Fruit fly (Drosophila melanogaster): ENCODE results near the gene HisCl1.

HisCl1 gene

dm6 chr3R:11780181-11780688 lies 6.7 kb upstream of the HisCl1 start (continued):
- TF ChIP-seq pdm3 (GFP tag; optimal IDR thresholded peaks at IDR 0.05), result peak; percentile 93
- peak; percentile 93 for TF ChIP-seq cyc (GFP tag; optimal IDR thresholded peaks at IDR 0.05)
- TF ChIP-seq salr (GFP tag; optimal IDR thresholded peaks at IDR 0.05), result peak; percentile 94 to 99
- peak; percentile 96 for TF ChIP-seq CG6276 (GFP tag; optimal IDR thresholded peaks at IDR 0.05)
- peak; percentile 93 for TF ChIP-seq Eip75B (GFP tag; optimal IDR thresholded peaks at IDR 0.05)
- TF ChIP-seq CG6854 (GFP tag; optimal IDR thresholded peaks at IDR 0.05), result peak; percentile 79
- TF ChIP-seq CG3032 (tag; optimal IDR thresholded peaks at IDR 0.05), result peak; percentile 99
- TF ChIP-seq lz (GFP tag; optimal IDR thresholded peaks at IDR 0.05), result peak; percentile 94
- TF ChIP-seq Ets96B (tag; optimal IDR thresholded peaks at IDR 0.05), result peak; percentile 99
- peak; percentile 97 for TF ChIP-seq CG10669 (GFP tag; optimal IDR thresholded peaks at IDR 0.05)
- peak; percentile 96 for TF ChIP-seq CG7368 (GFP tag; optimal IDR thresholded peaks at IDR 0.05)
- peak; percentile 95 for TF ChIP-seq CG11902 (GFP tag; optimal IDR thresholded peaks at IDR 0.05)
- TF ChIP-seq fkh (GFP tag; optimal IDR thresholded peaks at IDR 0.05), result no peak
- TF ChIP-seq Eip78C (GFP tag), result peak; percentile 99
- TF ChIP-seq CG8632 (GFP tag; optimal IDR thresholded peaks at IDR 0.05), result peak; percentile 98
- peak; percentile 93 for TF ChIP-seq Met (GFP tag; optimal IDR thresholded peaks at IDR 0.05)
- peak; percentile 90 for TF ChIP-seq Gug (GFP tag; IDR thresholded peaks at IDR 0.05)
- peak; percentile 97 for TF ChIP-seq net (GFP tag; optimal IDR thresholded peaks at IDR 0.05)
- peak; percentile 97 for TF ChIP-seq esn (GFP tag; optimal IDR thresholded peaks at IDR 0.05)
- peak; percentile 93 for TF ChIP-seq Sox15 (GFP tag; optimal IDR thresholded peaks at IDR 0.05)
- TF ChIP-seq CG3919 (GFP tag; optimal IDR thresholded peaks at IDR 0.05), result peak; percentile 98
- TF ChIP-seq spab (GFP tag; optimal IDR thresholded peaks at IDR 0.05), result peak; percentile 98

dm6 chr3R:11796780-11797179 lies 9.8 kb downstream of the HisCl1 start, which contains the start of gene Sbf:
Sbf (minus strand) TSS chr3R:11796948.
- no peak for TF ChIP-seq CG16779 (tag; optimal IDR thresholded peaks at IDR 0.05)
- no peak for TF ChIP-seq CG3919 (GFP tag; optimal IDR thresholded peaks at IDR 0.05)
- TF ChIP-seq pdm3 (GFP tag; optimal IDR thresholded peaks at IDR 0.05), result no peak
- no peak for TF ChIP-seq salr (GFP tag; optimal IDR thresholded peaks at IDR 0.05)
- TF ChIP-seq dsx (GFP tag; optimal IDR thresholded peaks at IDR 0.05; ENCODE audit: poor library complexity, severe bottlenecking), result no peak
- TF ChIP-seq CG11902 (GFP tag; optimal IDR thresholded peaks at IDR 0.05), result no peak
- TF ChIP-seq esn (GFP tag; optimal IDR thresholded peaks at IDR 0.05), result peak; percentile 39
- TF ChIP-seq CG4318 (GFP tag; optimal IDR thresholded peaks at IDR 0.05), result no peak
- 0 out of 2 replicates have a peak, but pooled peaks have one; percentile 17 for TF ChIP-seq CG15336 (GFP tag; IDR thresholded peaks at IDR 0.05)
- TF ChIP-seq CG9139 (GFP tag; optimal IDR thresholded peaks at IDR 0.05), result no peak
- TF ChIP-seq CG8319 (GFP tag; optimal IDR thresholded peaks at IDR 0.05), result no peak
- no peak for TF ChIP-seq CG3032 (tag; optimal IDR thresholded peaks at IDR 0.05)
- TF ChIP-seq CG6854 (GFP tag; optimal IDR thresholded peaks at IDR 0.05), result peak; percentile 7
- no peak for TF ChIP-seq CG10669 (GFP tag; optimal IDR thresholded peaks at IDR 0.05)
- no peak for TF ChIP-seq Eip93F (GFP tag; optimal IDR thresholded peaks at IDR 0.05)
- TF ChIP-seq spab (GFP tag; optimal IDR thresholded peaks at IDR 0.05), result no peak
- no peak for TF ChIP-seq Blimp-1 (GFP tag; optimal IDR thresholded peaks at IDR 0.05)
- TF ChIP-seq CG11294 (GFP tag; IDR thresholded peaks at IDR 0.05), result no peak

dm6 chr3R:11805584-11805983 lies 18.6 kb downstream of the HisCl1 start:
- TF ChIP-seq OdsH (GFP tag; optimal IDR thresholded peaks at IDR 0.05), result peak; percentile 6
- peak; percentile 45 for TF ChIP-seq Sox14 (GFP tag; optimal IDR thresholded peaks at IDR 0.05)
- peak; percentile 34 for TF ChIP-seq Sox102F (GFP tag; optimal IDR thresholded peaks at IDR 0.05)
- TF ChIP-seq Met (GFP tag; optimal IDR thresholded peaks at IDR 0.05), result peak; percentile 44
- peak; percentile 32 for TF ChIP-seq Smox (GFP tag; optimal IDR thresholded peaks at IDR 0.05)
- TF ChIP-seq vri (GFP tag; optimal IDR thresholded peaks at IDR 0.05), result no peak
- TF ChIP-seq esn (GFP tag; optimal IDR thresholded peaks at IDR 0.05), result peak; percentile 55
- TF ChIP-seq CG6792 (GFP tag; optimal IDR thresholded peaks at IDR 0.05), result peak; percentile 11
- peak; percentile 18 for TF ChIP-seq Hr39 (GFP tag; optimal IDR thresholded peaks at IDR 0.05)
- no peak for TF ChIP-seq CG31627 (GFP tag; optimal IDR thresholded peaks at IDR 0.05)
- no peak for TF ChIP-seq Eip75B (GFP tag; optimal IDR thresholded peaks at IDR 0.05)
- TF ChIP-seq acj6 (GFP tag; optimal IDR thresholded peaks at IDR 0.05), result peak; percentile 20
- TF ChIP-seq Eip78C (GFP tag), result peak; percentile 77
- peak; percentile 31 for TF ChIP-seq CG34406 (GFP tag; optimal IDR thresholded peaks at IDR 0.05)
- peak; percentile 4 for TF ChIP-seq Eip93F (GFP tag; optimal IDR thresholded peaks at IDR 0.05)
- TF ChIP-seq Sox15 (GFP tag; optimal IDR thresholded peaks at IDR 0.05), result no peak
- TF ChIP-seq svp (GFP tag), result peak; percentile 58
- peak; percentile 43 for TF ChIP-seq topi (GFP tag; optimal IDR thresholded peaks at IDR 0.05)
- TF ChIP-seq CG4318 (GFP tag; optimal IDR thresholded peaks at IDR 0.05), result no peak
- TF ChIP-seq CG8319 (GFP tag; optimal IDR thresholded peaks at IDR 0.05), result no peak
- TF ChIP-seq CG3919 (GFP tag; optimal IDR thresholded peaks at IDR 0.05), result no peak
- no peak for TF ChIP-seq net (GFP tag; optimal IDR thresholded peaks at IDR 0.05)
- no peak for TF ChIP-seq dsx (GFP tag; optimal IDR thresholded peaks at IDR 0.05; ENCODE audit: poor library complexity, severe bottlenecking)

Measured in whole organism, prepupa.